Worm (Caenorhabditis elegans) whole organism, early embryonic: Measurements from ENCODE around the gene fbxb-35.

Source experiments
- B0310.2 ChIP-seq: sonication (generic microtip); optimal IDR thresholded peaks from 2 replicates; lab custom pipeline; 2016; ENCODE audit warnings: mild to moderate bottlenecking, missing genetic modification characterization, missing compliant biosample characterization
- F13C5.2 ChIP-seq: sonication (generic microtip); optimal IDR thresholded peaks from 2 replicates; lab custom pipeline; 2017; ENCODE audit warnings: mild to moderate bottlenecking, missing genetic modification characterization, inconsistent platforms, missing compliant biosample characterization
- ama-1 ChIP-seq: fragments of 150-350 bp; optimal IDR thresholded peaks from 2 replicates; lab custom pipeline; 2014
- ceh-13 ChIP-seq: fragments of 200-800 bp; sonication (Bioruptor generic); optimal IDR thresholded peaks from 2 replicates; lab custom pipeline; 2018; ENCODE audit warnings: mild to moderate bottlenecking, missing genetic modification characterization, missing compliant biosample characterization
- ets-7 ChIP-seq: sonication (generic microtip); optimal IDR thresholded peaks from 2 replicates; lab custom pipeline; 2016; ENCODE audit warnings: missing genotype, missing genetic modification characterization, missing compliant biosample characterization
- flt-1 ChIP-seq: fragments of 200-800 bp; sonication (Bioruptor generic); IDR thresholded peaks from 2 replicates; pipeline ENCODE4 v1.3.6; 2022; ENCODE audit warnings: missing genetic modification characterization, missing compliant biosample characterization
- hmbx-1 ChIP-seq: sonication (generic microtip); optimal IDR thresholded peaks from 2 replicates; lab custom pipeline; 2016; ENCODE audit warnings: mild to moderate bottlenecking, missing genetic modification characterization, missing compliant biosample characterization
- hmg-4 ChIP-seq: fragments of 200-800 bp; sonication (Bioruptor generic); optimal IDR thresholded peaks from 2 replicates; lab custom pipeline; 2018; ENCODE audit warnings: mild to moderate bottlenecking, missing genetic modification characterization, missing compliant biosample characterization
- pes-1 ChIP-seq: fragments of 200-800 bp; sonication (Bioruptor generic); IDR thresholded peaks from 2 replicates; pipeline ENCODE4 v1.3.6; 2022; ENCODE audit warnings: missing genetic modification reagents, missing genetic modification characterization, missing compliant biosample characterization
- tbx-11 ChIP-seq: fragments of 200-800 bp; sonication (Bioruptor generic); IDR thresholded peaks from 2 replicates; pipeline ENCODE4 v1.3.6; 2022; ENCODE audit warnings: missing genetic modification characterization, missing compliant biosample characterization
- tra-4 ChIP-seq: sonication (generic microtip); optimal IDR thresholded peaks from 2 replicates; lab custom pipeline; 2017; ENCODE audit warnings: missing genetic modification characterization, missing compliant biosample characterization

DNA sequence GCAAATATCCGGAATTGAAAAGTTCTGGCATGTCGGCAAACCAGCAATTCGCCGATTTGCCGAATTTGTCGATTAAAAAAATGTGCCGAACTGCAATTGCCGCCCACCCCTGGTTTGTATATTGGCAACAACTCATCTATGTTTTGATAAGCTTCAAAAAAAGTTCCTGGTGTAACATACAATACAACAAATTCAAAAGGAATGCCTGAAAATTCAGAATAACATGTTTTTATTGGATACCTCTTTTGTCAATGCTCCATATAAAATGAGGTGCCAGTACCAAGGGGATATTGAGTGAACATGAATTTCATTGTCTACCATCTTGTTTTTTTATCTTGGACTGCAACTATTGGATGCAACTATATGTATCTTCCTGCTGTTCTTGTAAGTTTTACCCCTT lies 29.8 kb downstream of the fbxb-35 start, which contains the start of gene T16A1.4:
- TF ChIP-seq tra-4 (no peak), ama-1 (lab: Kevin White, UChicago) (no peak), pes-1 (GFP tag; lab: Robert Waterston, UW) (no peak), hmbx-1 (no peak), hmg-4 (GFP tag; lab: Kevin White, UChicago) (no peak), ets-7 (tag; lab: Kevin White, UChicago) (no peak), F13C5.2 (tag; lab: Kevin White, UChicago) (no peak), tbx-11 (GFP tag; lab: Robert Waterston, UW) (no peak), B0310.2 (no peak), ceh-13 (GFP tag; lab: Kevin White, UChicago) (no peak), flt-1 (no peak)
